Fruit fly (Drosophila melanogaster): ENCODE measurements around the gene Mct1.

The Mct1 gene

dm6 chrX:2188888-2189287 is at the start of gene Mct1:
Gene Mct1 (plus strand): TSS chrX:2189188.
- TF ChIP-seq CG4496 (GFP tag; IDR thresholded peaks at IDR 0.05) (no peak), CG8159 (tag; optimal IDR thresholded peaks at IDR 0.05) (no peak), CG9948 (tag; optimal IDR thresholded peaks at IDR 0.05) (no peak), CG13204 (GFP tag; optimal IDR thresholded peaks at IDR 0.05) (no peak), CG14655 (GFP tag; optimal IDR thresholded peaks at IDR 0.05) (no peak), CG32121 (GFP tag; IDR thresholded peaks at IDR 0.05) (no peak), EcR (GFP tag; optimal IDR thresholded peaks at IDR 0.05) (no peak)

DNA sequence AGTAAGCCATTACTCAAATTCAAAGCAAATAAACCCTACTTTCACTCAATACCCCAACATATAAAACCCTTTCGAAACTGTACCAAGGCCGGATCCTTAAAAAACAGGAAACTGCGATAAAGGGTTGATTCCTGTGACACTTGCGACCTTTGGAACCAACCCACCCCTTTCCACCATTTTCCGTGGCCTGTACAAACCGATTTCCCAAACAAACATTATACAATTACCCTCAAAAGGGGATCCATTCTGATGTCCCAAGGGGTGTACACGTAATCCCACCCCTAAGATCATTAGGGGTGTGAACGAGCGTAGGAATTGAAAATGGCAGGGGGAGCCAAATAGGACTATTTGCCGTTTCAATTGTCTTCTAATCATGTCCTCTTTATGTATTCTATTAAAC is 49.4 kb upstream of the Mct1 start:
- TF ChIP-seq CG17806 (tag; optimal IDR thresholded peaks at IDR 0.05), result no peak
- TF ChIP-seq CG9948 (tag; optimal IDR thresholded peaks at IDR 0.05), result no peak
- no peak for TF ChIP-seq gl (tag; optimal IDR thresholded peaks at IDR 0.05)
- TF ChIP-seq Ets98B (GFP tag; IDR thresholded peaks at IDR 0.05), result no peak
- TF ChIP-seq rn (GFP tag; IDR thresholded peaks at IDR 0.05), result no peak
- no peak for TF ChIP-seq Pif1B (GFP tag; optimal IDR thresholded peaks at IDR 0.05)
- TF ChIP-seq CG34367 (tag; optimal IDR thresholded peaks at IDR 0.05), result no peak
- TF ChIP-seq D1 (tag; optimal IDR thresholded peaks at IDR 0.05), result no peak
- TF ChIP-seq Pif1A (GFP tag; optimal IDR thresholded peaks at IDR 0.05), result no peak
- no peak for TF ChIP-seq CG8159 (tag; optimal IDR thresholded peaks at IDR 0.05)
- no peak for TF ChIP-seq EcR (GFP tag; optimal IDR thresholded peaks at IDR 0.05)
- TF ChIP-seq CG14655 (GFP tag; optimal IDR thresholded peaks at IDR 0.05), result no peak
- no peak for TF ChIP-seq CG8301 (tag; optimal IDR thresholded peaks at IDR 0.05)
- no peak for TF ChIP-seq fd96Ca (GFP tag; IDR thresholded peaks at IDR 0.05)
- TF ChIP-seq CG32121 (GFP tag; IDR thresholded peaks at IDR 0.05), result no peak

dm6 chrX:2140487-2140886 is 48.5 kb upstream of the Mct1 start:
- TF ChIP-seq EcR (GFP tag; optimal IDR thresholded peaks at IDR 0.05), result no peak
- no peak for TF ChIP-seq CG32121 (GFP tag; IDR thresholded peaks at IDR 0.05)
- TF ChIP-seq CG14655 (GFP tag; optimal IDR thresholded peaks at IDR 0.05), result no peak
- no peak for TF ChIP-seq fd96Ca (GFP tag; IDR thresholded peaks at IDR 0.05)
- TF ChIP-seq D1 (tag; optimal IDR thresholded peaks at IDR 0.05), result no peak
- no peak for TF ChIP-seq CG9948 (tag; optimal IDR thresholded peaks at IDR 0.05)
- TF ChIP-seq CG4496 (GFP tag; IDR thresholded peaks at IDR 0.05), result peak; percentile 40; the same call in 1 of the 3 replicates
- no peak for TF ChIP-seq Snoo (tag; optimal IDR thresholded peaks at IDR 0.05)
- no peak for TF ChIP-seq CG17806 (tag; optimal IDR thresholded peaks at IDR 0.05)
- TF ChIP-seq Pif1B (GFP tag; optimal IDR thresholded peaks at IDR 0.05), result no peak
- TF ChIP-seq CG12605 (GFP tag; IDR thresholded peaks at IDR 0.05), result peak; percentile 30; the same call in 1 of the 2 replicates
- TF ChIP-seq CG10348 (GFP tag; IDR thresholded peaks at IDR 0.05), result no peak
- TF ChIP-seq CG8159 (tag; optimal IDR thresholded peaks at IDR 0.05), result no peak
- no peak for TF ChIP-seq Pif1A (GFP tag; optimal IDR thresholded peaks at IDR 0.05)
- TF ChIP-seq CG13204 (GFP tag; optimal IDR thresholded peaks at IDR 0.05), result no peak
- no peak for TF ChIP-seq rn (GFP tag; IDR thresholded peaks at IDR 0.05)
- no peak for TF ChIP-seq CG8301 (tag; optimal IDR thresholded peaks at IDR 0.05)

dm6 chrX:2141159-2141853 is 47.7 kb upstream of the Mct1 start, which contains the start of gene D2hgdh:
Gene D2hgdh (plus strand): TSS chrX:2141489.
- TF ChIP-seq CG34367 (tag; optimal IDR thresholded peaks at IDR 0.05) (no peak), CG12605 (GFP tag; IDR thresholded peaks at IDR 0.05) (no peak), CG32121 (GFP tag; IDR thresholded peaks at IDR 0.05) (peak; percentile 49; the same call in 1 of the 2 replicates), gl (tag; optimal IDR thresholded peaks at IDR 0.05) (no peak), CG8159 (tag; optimal IDR thresholded peaks at IDR 0.05) (no peak), Snoo (tag; optimal IDR thresholded peaks at IDR 0.05) (peak; percentile 29), CG17806 (tag; optimal IDR thresholded peaks at IDR 0.05) (peak; percentile 5), fd96Ca (GFP tag; IDR thresholded peaks at IDR 0.05) (no peak), Ets98B (GFP tag; IDR thresholded peaks at IDR 0.05) (peak; percentile 69), CG4496 (GFP tag; IDR thresholded peaks at IDR 0.05) (peak; percentile 65), CG10348 (GFP tag; IDR thresholded peaks at IDR 0.05) (no peak)

dm6 chrX:2141854-2142216 is 47.2 kb upstream of the Mct1 start:
- TF ChIP-seq Snoo (tag; optimal IDR thresholded peaks at IDR 0.05) (peak; percentile 6), CG10348 (GFP tag; IDR thresholded peaks at IDR 0.05) (no peak), Pif1A (GFP tag; optimal IDR thresholded peaks at IDR 0.05) (peak; percentile 54), Pif1B (GFP tag; optimal IDR thresholded peaks at IDR 0.05) (peak; percentile 58), rn (GFP tag; IDR thresholded peaks at IDR 0.05) (no peak), CG32121 (GFP tag; IDR thresholded peaks at IDR 0.05) (peak; percentile 51), Ets98B (GFP tag; IDR thresholded peaks at IDR 0.05) (peak; percentile 37; the same call in 1 of the 2 replicates), gl (tag; optimal IDR thresholded peaks at IDR 0.05) (peak; percentile 20), CG15710 (tag; optimal IDR thresholded peaks at IDR 0.05) (peak; percentile 5), EcR (GFP tag; optimal IDR thresholded peaks at IDR 0.05) (no peak), CG8159 (tag; optimal IDR thresholded peaks at IDR 0.05) (peak; percentile 16), D1 (tag; optimal IDR thresholded peaks at IDR 0.05) (no peak), CG12605 (GFP tag; IDR thresholded peaks at IDR 0.05) (peak; percentile 46; the same call in 1 of the 2 replicates), CG17806 (tag; optimal IDR thresholded peaks at IDR 0.05) (peak; percentile 2), CG9948 (tag; optimal IDR thresholded peaks at IDR 0.05) (no peak), CG14655 (GFP tag; optimal IDR thresholded peaks at IDR 0.05) (peak; percentile 34), CG34367 (tag; optimal IDR thresholded peaks at IDR 0.05) (no peak), fd96Ca (GFP tag; IDR thresholded peaks at IDR 0.05) (no peak), CG13204 (GFP tag; optimal IDR thresholded peaks at IDR 0.05) (no peak), CG8301 (tag; optimal IDR thresholded peaks at IDR 0.05) (peak; percentile 11), CG4496 (GFP tag; IDR thresholded peaks at IDR 0.05) (peak; percentile 60; the same call in 2 of the 3 replicates)
